Worm (Caenorhabditis elegans): ENCODE data around the gene mars-1.

mars-1 gene

ce11 chrIV:11635437-11636408 is at the start of gene mars-1:
mars-1 (minus strand) TSS chrIV:11635487.
- TF ChIP-seq W03F9.2 (tag; optimal IDR thresholded peaks at IDR 0.05) (peak; percentile 66), dao-5 (tag; optimal IDR thresholded peaks at IDR 0.05) (no peak)

ce11 chrIV:11681905-11682304 is 46.6 kb upstream of the mars-1 start, which contains the start of gene ZK792.4:
ZK792.4 (minus strand) TSS chrIV:11682005.
- TF ChIP-seq dao-5 (tag; optimal IDR thresholded peaks at IDR 0.05) (no peak), W03F9.2 (tag; optimal IDR thresholded peaks at IDR 0.05) (no peak), him-1 (tag; optimal IDR thresholded peaks at IDR 0.05) (no peak)

ce11 chrIV:11676054-11676453 is 40.8 kb upstream of the mars-1 start, which contains the start of gene inx-9:
inx-9 (plus strand) TSS chrIV:11676354.
- no peak for TF ChIP-seq W03F9.2 (tag; optimal IDR thresholded peaks at IDR 0.05)
- no peak for TF ChIP-seq him-1 (tag; optimal IDR thresholded peaks at IDR 0.05)

- no peak for TF ChIP-seq dao-5 (tag; optimal IDR thresholded peaks at IDR 0.05)
- TF ChIP-seq W03F9.2 (tag; optimal IDR thresholded peaks at IDR 0.05): no peak
- no peak for TF ChIP-seq him-1 (tag; optimal IDR thresholded peaks at IDR 0.05)
Measured at ce11 chrIV:11673543-11673942, 38.3 kb upstream of the mars-1 start, which contains the start of gene inx-8. inx-8 (plus strand) TSS chrIV:11673843.

- TF ChIP-seq W03F9.2 (tag; optimal IDR thresholded peaks at IDR 0.05) (no peak), him-1 (tag; optimal IDR thresholded peaks at IDR 0.05) (no peak), dao-5 (tag; optimal IDR thresholded peaks at IDR 0.05) (no peak)
Measured at ce11 chrIV:11668001-11668400, 32.7 kb upstream of the mars-1 start, which contains the start of gene atg-4.2. atg-4.2 (plus strand) TSS chrIV:11668024.

ce11 chrIV:11665010-11665409 is 29.7 kb upstream of the mars-1 start, which contains the start of gene ZK809.9:
ZK809.9 (plus strand) TSS chrIV:11665310.
- no peak for TF ChIP-seq him-1 (tag; optimal IDR thresholded peaks at IDR 0.05)
- TF ChIP-seq dao-5 (tag; optimal IDR thresholded peaks at IDR 0.05): no peak
- TF ChIP-seq W03F9.2 (tag; optimal IDR thresholded peaks at IDR 0.05): no peak

ce11 chrIV:11659794-11660312 is 24.6 kb upstream of the mars-1 start, which contains the start of gene ZK792.1:
ZK792.1 (plus strand) TSS chrIV:11659844.
- TF ChIP-seq him-1 (tag; optimal IDR thresholded peaks at IDR 0.05) (no peak), dao-5 (tag; optimal IDR thresholded peaks at IDR 0.05) (no peak), W03F9.2 (tag; optimal IDR thresholded peaks at IDR 0.05) (no peak)

- TF ChIP-seq W03F9.2 (tag; optimal IDR thresholded peaks at IDR 0.05): no peak
- no peak for TF ChIP-seq dao-5 (tag; optimal IDR thresholded peaks at IDR 0.05)
- TF ChIP-seq him-1 (tag; optimal IDR thresholded peaks at IDR 0.05): no peak
Measured at ce11 chrIV:11656144-11656780, 21.0 kb upstream of the mars-1 start, which contains the start of gene ZK809.5. ZK809.5 (plus strand) TSS chrIV:11656730.

- TF ChIP-seq W03F9.2 (tag; optimal IDR thresholded peaks at IDR 0.05) (no peak), dao-5 (tag; optimal IDR thresholded peaks at IDR 0.05) (no peak), him-1 (tag; optimal IDR thresholded peaks at IDR 0.05) (no peak)
Measured at ce11 chrIV:11655370-11655769, 20.1 kb upstream of the mars-1 start, which contains the start of gene ent-1. ent-1 (minus strand) TSS chrIV:11655470.

ce11 chrIV:11651965-11652453 is 16.7 kb upstream of the mars-1 start, which contains the start of the genes acl-3 and ndub-6:
acl-3 (minus strand) TSS chrIV:11652023.
ndub-6 (plus strand) TSS chrIV:11652403.
- TF ChIP-seq dao-5 (tag; optimal IDR thresholded peaks at IDR 0.05) (no peak), W03F9.2 (tag; optimal IDR thresholded peaks at IDR 0.05) (no peak), him-1 (tag; optimal IDR thresholded peaks at IDR 0.05) (no peak)

- TF ChIP-seq W03F9.2 (tag; optimal IDR thresholded peaks at IDR 0.05): no peak
- no peak for TF ChIP-seq him-1 (tag; optimal IDR thresholded peaks at IDR 0.05)
- TF ChIP-seq dao-5 (tag; optimal IDR thresholded peaks at IDR 0.05): no peak
Measured at ce11 chrIV:11650344-11650743, 15.1 kb upstream of the mars-1 start.

ce11 chrIV:11649031-11649430 is 13.7 kb upstream of the mars-1 start, which contains the start of gene ZK809.8:
ZK809.8 (minus strand) TSS chrIV:11649064.
- TF ChIP-seq him-1 (tag; optimal IDR thresholded peaks at IDR 0.05) (no peak), W03F9.2 (tag; optimal IDR thresholded peaks at IDR 0.05) (no peak), dao-5 (tag; optimal IDR thresholded peaks at IDR 0.05) (no peak)

ce11 chrIV:11646908-11647307 is 11.6 kb upstream of the mars-1 start:
- TF ChIP-seq dao-5 (tag; optimal IDR thresholded peaks at IDR 0.05) (no peak), him-1 (tag; optimal IDR thresholded peaks at IDR 0.05) (no peak), W03F9.2 (tag; optimal IDR thresholded peaks at IDR 0.05) (no peak)
